Fruit fly (Drosophila melanogaster) S2 (cell line): ENCODE results near the gene CG12438.

Experiments
- CG8478 ChIP-seq: fragments of >200 bp; optimal IDR thresholded peaks from 2 replicates; lab custom pipeline; 2018
- CTCF ChIP-seq, 2 experiments: fragments of >200 bp; optimal IDR thresholded peaks; 2 replicates each; lab custom pipeline; 2018

CG12438 gene

DNA sequence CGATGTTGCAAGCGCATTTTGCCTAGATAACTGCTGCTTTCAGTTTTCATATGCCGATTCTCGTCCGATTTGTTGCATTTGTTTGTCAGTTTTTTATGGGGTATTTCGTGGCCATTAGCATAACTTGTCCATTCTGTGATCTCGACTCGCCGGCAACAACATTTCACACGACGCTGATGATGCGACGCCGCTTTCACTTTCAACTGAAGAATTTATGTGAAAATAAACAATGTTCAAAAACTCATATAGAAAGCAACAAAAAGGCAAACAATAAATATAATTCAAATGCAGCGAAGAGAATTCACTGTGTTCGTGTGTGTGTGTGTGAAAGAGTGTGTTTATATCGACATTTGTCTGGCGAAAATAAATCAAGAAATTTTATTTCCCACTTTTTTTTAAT lies 17.1 kb upstream of the CG12438 start:
- TF ChIP-seq CG8478 (no peak), CTCF (optimal IDR thresholded peaks at IDR 0.05; lab: Kevin White, UChicago) (no peak)

DNA sequence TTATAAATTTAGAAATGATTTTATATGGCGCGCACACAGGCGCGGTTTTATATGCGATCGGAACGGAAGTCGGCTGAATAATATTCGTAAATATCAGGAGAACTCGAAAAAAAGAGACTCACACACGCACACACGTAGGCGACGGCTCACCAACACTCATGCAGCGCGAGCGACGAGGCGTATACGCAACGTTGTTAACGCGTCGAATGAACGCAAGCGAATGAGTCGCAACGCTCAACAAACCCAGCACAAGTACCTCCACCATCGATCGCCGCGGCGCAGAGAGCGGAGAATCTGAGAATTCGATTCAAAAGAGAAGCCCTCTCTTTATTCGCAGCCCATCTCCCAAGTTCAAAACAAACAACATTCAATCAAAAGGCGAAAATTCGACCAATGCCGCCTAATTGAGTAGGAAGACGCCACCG lies 16.5 kb upstream of the CG12438 start:
- TF ChIP-seq CG8478 (no peak), CTCF (optimal IDR thresholded peaks at IDR 0.05; lab: Kevin White, UChicago) (no peak)

DNA sequence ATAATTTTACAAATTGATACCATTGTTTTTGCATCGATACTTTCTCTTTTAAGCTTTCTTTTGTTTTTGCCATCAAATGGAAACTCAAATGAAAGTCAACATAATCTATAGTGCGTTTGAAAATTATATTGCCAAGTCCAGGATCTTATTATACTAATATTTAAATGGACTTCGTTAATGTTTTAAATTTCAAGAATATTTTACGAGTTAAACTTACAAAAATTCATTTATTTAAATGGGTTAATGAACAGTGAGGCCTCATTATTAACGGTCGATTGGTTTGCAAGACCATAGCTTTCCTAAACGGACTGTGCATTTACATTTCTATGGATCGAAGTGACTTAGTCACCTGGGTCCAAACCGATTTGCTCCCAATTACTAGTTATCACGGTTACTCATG lies 15.7 kb upstream of the CG12438 start:
- TF ChIP-seq CTCF (optimal IDR thresholded peaks at IDR 0.05; lab: Kevin White, UChicago): no peak
- no peak for TF ChIP-seq CG8478

DNA sequence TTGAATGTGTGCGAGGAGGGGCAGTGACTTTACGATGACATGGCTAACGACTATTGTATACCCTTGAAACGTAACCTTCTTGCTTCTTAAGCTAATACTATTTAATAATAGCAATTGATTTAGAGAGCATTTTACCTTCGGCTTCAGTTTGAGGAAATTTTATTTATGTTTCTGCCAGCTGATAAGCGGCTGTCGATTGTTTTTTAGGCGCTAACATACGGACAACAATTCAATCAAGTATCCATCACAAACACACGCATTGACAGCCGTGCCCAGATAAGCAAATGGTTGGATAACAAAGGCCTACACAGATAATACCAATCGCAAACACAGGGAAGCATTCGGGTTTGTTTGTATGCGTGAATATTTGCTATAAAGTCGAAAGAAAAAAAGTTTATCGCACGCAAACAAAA lies 13.8 kb upstream of the CG12438 start:
- TF ChIP-seq CG8478 (no peak), CTCF (optimal IDR thresholded peaks at IDR 0.05; lab: Kevin White, UChicago) (no peak)

DNA sequence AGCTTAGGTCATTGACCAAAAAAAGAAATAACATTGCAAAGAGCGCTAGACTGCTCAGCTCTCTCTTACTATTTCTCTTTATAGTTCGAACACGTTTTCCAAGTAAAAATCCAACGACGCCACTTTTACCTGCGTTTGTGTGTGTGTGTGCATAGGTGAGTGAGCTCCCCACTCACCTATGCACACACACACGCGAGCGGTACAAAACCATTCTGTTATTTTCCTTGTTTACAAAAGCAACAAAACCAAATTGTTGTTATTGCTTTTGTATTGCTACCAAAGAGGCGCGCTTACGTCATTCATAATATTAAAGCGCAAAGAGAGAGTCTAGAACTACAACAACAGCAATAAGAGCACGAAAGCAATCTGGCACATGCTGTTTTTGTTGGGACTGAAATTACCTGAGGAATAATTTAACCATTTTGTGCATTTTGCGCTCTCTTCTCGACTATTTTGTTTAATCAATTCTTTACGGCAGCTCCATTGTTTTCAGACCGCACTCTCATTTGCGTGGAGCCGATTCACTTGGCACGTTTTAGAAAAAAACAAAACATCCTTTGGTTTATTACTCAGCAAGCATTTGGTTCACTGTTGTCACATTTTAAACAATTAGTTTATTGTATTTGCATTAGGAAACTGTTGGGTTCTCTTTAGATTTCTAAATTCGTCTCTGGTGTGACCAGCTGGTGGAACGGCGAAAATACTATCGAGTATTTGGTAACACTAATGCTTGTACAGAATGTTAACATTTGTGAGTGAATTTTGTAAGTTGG lies 11.9 kb upstream of the CG12438 start, which contains the start of gene raw:
Gene raw (minus strand): TSS at position 677 of the 773 bp plus-strand sequence.
- TF ChIP-seq CG8478 (no peak), CTCF (optimal IDR thresholded peaks at IDR 0.05; lab: Kevin White, UChicago) (no peak)

DNA sequence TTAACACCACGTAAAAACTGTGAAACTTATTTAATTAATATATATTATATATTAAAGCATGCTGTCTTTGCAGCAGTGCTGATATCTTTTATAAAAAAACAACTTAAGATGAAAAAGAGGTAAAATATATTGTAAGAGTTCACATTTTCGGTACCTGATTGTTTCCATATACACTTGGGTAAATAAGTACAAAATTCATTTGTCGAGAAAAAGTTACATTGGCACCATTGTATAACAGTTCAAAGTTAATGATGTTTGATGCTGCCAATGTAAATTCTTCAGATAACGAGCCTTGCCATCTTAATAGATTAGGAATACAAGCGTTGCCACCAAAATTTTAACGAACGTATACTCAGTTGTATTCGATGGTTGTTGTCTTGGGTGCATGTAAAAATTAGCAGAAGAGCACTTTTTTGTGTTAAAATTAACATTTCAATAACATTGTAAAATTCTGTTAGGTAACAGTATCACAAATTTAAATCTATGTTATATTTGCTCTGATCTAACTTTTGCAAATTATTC lies 11.3 kb upstream of the CG12438 start:
- no peak for TF ChIP-seq CG8478
- peak; percentile 77 to 81 for TF ChIP-seq CTCF (optimal IDR thresholded peaks at IDR 0.05; lab: Kevin White, UChicago)

DNA sequence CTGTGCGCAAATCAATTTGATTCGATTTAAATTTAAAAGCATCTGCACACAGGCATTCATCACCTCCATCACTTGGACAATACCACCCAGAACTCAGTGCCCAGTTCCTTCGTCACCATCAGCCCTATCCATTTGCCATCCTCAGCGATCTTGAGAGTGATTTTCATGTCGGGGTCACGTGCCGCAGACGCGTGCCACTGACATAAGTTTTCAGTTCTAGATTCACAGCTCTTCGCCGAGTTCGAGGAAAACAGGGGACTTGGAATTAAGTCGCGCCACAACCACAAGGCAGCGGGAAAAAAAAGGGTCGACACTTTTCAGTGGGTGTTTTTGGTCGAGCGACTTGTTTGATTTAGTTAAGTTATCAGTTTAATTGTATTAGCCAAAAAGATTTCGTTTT lies 9.0 kb upstream of the CG12438 start:
- TF ChIP-seq CG8478 (no peak), CTCF (optimal IDR thresholded peaks at IDR 0.05; lab: Kevin White, UChicago) (no peak)

DNA sequence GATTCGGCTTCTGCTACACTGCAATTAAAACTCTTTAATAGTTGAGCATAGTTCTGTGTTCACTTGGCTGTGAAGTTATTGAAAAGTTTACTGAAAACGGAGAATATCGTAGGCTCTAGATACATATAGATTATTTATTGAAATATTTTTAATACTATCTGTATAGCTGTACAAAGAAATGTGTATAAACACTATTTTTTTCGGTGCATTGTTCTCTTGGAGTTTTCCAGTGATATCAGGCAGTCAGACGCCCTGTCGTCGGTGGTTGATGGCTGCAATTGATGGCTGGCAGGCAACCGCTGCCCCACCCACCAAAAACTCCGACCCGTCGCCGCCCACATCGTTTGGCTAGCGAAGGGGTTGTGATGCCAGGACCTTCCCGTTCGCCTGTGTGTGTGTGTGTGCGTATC lies 5.7 kb upstream of the CG12438 start:
- TF ChIP-seq CG8478 (no peak), CTCF (optimal IDR thresholded peaks at IDR 0.05; lab: Kevin White, UChicago) (no peak)

DNA sequence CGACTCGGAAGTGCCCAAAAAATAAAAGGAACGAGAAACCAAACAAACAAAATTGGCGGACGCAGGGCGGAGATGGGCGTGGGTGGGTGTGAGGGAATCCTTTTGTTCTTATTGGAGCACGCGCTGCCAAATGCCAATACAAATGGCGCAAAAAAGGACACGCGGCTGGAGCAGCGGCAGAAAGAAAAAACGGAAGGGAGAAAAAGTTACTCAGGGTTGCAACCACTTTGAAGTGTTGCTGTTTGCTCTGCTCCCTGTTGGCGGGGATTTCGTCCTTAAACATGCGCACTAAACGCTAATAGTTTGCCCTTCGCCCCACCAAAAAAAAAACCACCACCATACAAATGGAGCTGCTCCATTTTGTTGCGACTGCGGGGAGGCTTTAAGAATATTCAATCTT lies 4.6 kb upstream of the CG12438 start:
- TF ChIP-seq CTCF (optimal IDR thresholded peaks at IDR 0.05; lab: Kevin White, UChicago) (no peak), CG8478 (no peak)

DNA sequence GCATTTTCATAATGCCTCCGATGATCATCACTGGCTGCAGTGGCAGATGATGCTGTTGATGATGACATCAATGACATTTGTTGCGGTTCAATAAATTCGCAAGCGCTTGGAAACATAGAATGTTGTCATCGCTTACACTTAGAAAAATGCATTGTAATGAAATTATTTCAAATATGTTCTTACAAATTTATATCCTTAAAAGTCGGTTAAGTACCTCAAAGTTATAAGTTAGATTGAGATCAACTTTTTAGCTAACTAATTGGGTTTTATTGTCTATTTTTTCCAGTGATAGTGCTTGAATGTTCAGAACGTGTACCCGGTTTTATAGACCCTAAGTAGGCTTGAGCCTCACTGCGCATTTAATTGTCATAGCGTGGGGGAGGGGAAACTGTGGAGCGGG lies 10.7 kb downstream of the CG12438 start:
- TF ChIP-seq CTCF (optimal IDR thresholded peaks at IDR 0.05; lab: Kevin White, UChicago): no peak
- TF ChIP-seq CG8478: no peak

DNA sequence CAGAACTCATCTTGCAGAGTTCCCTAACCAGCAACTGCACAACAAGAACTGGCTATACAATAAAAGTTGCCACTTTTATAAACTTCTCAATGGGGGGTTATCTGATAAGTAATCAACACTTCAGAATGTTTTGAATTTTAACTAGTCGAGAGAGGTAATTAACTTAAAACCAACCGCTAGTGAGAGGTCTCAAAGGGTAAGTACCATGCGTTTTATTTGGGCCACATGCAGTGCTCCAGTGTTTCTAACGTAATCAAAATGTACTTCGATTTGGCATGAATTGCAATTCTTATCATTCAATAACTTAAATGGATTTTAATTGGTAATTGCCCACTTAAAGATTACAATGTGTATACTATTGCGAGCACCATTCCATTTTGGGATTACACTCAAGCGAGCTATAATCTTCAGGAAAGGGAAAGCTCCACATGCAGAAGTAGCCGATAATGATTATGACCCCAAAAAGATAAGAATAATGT lies 16.6 kb downstream of the CG12438 start, which contains the start of gene LManIII:
Gene LManIII (minus strand): TSS at position 51 of the 479 bp plus-strand sequence.
- no peak for TF ChIP-seq CTCF (optimal IDR thresholded peaks at IDR 0.05; lab: Kevin White, UChicago)
- no peak for TF ChIP-seq CG8478

DNA sequence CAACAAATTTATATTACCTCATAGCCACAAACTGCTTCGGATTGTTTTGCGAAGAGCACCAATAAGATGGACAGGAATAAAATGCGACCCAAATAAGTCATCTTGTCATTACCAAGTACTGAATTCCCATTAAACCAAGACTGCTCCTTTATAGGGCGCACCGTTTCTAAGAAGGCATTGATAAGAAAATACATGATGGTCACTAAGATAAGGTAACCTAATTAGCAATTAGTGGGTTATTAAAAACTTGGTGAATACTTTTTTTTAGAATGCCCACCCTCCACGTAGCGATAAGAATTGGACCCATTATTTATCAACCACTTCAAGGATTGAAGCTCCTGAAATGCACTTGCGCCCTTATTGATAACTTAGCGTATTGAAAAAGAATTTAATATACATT lies 20.2 kb downstream of the CG12438 start, which contains the start of gene LManIV:
Gene LManIV (minus strand): TSS at position 101 of the 400 bp plus-strand sequence.
- TF ChIP-seq CTCF (optimal IDR thresholded peaks at IDR 0.05; lab: Kevin White, UChicago) (no peak), CG8478 (no peak)

DNA sequence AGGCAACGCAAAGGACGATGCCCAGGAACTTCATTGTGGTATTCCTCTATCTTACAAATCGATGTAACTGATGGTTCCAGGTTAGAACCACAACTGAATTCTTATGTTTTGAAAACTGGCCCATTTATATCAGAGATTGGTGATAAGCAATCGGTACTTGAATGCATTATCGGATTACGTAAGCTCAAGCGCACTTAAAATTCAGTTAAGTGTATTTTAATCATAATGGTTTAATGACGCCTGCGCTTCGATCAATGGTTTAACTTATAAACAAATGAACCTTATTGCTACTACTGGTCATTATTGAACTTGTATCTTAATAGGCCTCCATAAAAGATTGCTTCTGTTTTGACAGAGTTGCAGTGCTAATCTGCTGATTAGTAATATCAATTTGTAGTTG lies 24.1 kb downstream of the CG12438 start, which contains the start of gene LManV:
Gene LManV (minus strand): TSS at position 101 of the 400 bp plus-strand sequence.
- TF ChIP-seq CG8478 (no peak), CTCF (optimal IDR thresholded peaks at IDR 0.05; lab: Kevin White, UChicago) (no peak)

DNA sequence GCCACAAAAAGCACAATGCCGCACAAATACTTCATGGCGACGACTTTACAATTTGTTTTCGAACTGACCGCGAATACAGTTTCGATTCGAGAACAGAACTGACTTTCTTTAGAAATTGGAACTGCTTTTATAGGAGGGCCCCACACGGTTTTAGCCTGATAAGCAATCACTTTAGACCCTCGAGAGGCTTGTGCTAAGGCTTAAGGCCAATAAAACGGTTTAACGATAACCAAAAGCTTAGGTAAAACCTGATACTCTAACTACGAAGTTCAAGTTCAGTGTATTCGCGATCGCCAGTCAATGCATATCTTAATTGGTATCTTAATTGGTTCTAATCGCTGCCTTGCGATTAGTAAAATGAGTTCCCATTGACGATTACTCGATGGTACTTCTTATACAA lies 29.1 kb downstream of the CG12438 start, which contains the start of gene LManVI:
Gene LManVI (minus strand): TSS at position 101 of the 400 bp plus-strand sequence.
- TF ChIP-seq CG8478 (no peak), CTCF (optimal IDR thresholded peaks at IDR 0.05; lab: Kevin White, UChicago) (no peak)

DNA sequence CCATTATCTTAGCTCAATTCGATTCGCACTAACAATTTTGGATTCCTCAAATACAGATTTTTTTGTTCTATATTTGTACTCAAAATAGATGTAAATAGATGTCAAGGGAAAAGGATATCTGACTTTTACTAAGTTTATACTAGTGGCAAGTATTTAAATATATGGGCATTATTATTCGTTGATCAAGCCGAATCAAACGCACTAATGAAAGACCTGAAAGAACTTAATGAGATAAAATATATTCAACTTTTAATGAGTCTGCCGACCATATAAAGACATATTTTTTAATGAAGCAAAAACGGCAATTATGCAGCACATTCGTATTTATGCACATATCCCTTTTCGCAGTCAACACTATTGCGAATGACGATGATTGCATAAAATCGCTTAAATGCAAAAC lies 30.3 kb downstream of the CG12438 start, which contains the start of gene CG42710:
Gene CG42710 (minus strand): TSS at position 101 of the 400 bp plus-strand sequence.
- TF ChIP-seq CTCF (optimal IDR thresholded peaks at IDR 0.05; lab: Kevin White, UChicago): no peak
- TF ChIP-seq CG8478: no peak

DNA sequence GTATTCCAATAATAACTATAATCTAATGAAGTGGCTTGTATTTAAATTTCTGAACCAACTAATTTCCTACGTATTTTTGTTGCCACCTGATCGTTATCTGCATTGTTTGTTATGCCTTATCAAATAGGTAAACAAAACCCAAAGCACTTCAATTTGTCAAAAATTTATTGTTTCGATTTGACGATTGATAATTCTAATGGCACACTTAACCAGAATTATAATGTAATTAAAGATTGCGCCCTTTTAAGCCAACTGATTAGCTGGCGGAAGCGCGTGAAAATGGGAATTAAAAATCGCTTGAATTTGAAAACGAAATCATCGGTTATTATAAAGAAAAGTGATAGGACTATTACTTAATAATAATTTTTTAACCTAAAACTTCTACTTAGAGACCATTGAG lies 32.6 kb downstream of the CG12438 start:
- TF ChIP-seq CG8478 (no peak), CTCF (optimal IDR thresholded peaks at IDR 0.05; lab: Kevin White, UChicago) (no peak)
